Worm (Caenorhabditis elegans) whole organism, mixed stage, embryonic: ENCODE measurements around the gene C30H6.9.

ENCODE experiments used
- bed-3 ChIP-seq: fragments of 200-800 bp; sonication (Bioruptor generic); optimal IDR thresholded peaks from 3 replicates; lab custom pipeline; 2018; ENCODE audit warnings: mild to moderate bottlenecking, missing genetic modification characterization, moderate library complexity, missing compliant biosample characterization
- ceh-43 ChIP-seq: fragments of 200-800 bp; sonication (Bioruptor generic); optimal IDR thresholded peaks from 2 replicates; lab custom pipeline; 2018; ENCODE audit warnings: mild to moderate bottlenecking, missing genetic modification characterization, moderate library complexity, missing compliant biosample characterization
- ces-1 ChIP-seq: fragments of 150-350 bp; optimal IDR thresholded peaks from 2 replicates; lab custom pipeline; 2014; ENCODE audit warnings: missing biosample characterization, missing genetic modification reagents, missing genetic modification characterization
- lin-13 ChIP-seq: fragments of 150-350 bp; optimal IDR thresholded peaks from 2 replicates; lab custom pipeline; 2014; ENCODE audit warnings: missing biosample characterization, missing genetic modification characterization
- lsy-2 ChIP-seq: fragments of 150-350 bp; optimal IDR thresholded peaks from 2 replicates; lab custom pipeline; 2014; ENCODE audit warnings: missing biosample characterization, missing genetic modification characterization
- nhr-12 ChIP-seq: fragments of 150-350 bp; optimal IDR thresholded peaks from 2 replicates; lab custom pipeline; 2014; ENCODE audit warnings: missing biosample characterization, missing genetic modification characterization
- nhr-237 ChIP-seq: fragments of 150-350 bp; optimal IDR thresholded peaks from 2 replicates; lab custom pipeline; 2014; ENCODE audit warnings: missing biosample characterization, missing genetic modification characterization
- nhr-28 ChIP-seq: fragments of 150-350 bp; optimal IDR thresholded peaks from 2 replicates; lab custom pipeline; 2014; ENCODE audit warnings: missing biosample characterization, missing genetic modification characterization
- nhr-76 ChIP-seq: sonication (generic microtip); optimal IDR thresholded peaks from 2 replicates; lab custom pipeline; 2017; ENCODE audit warnings: missing biosample characterization, missing genetic modification characterization
- snpc-4 ChIP-seq: fragments of 150-350 bp; optimal IDR thresholded peaks from 2 replicates; lab custom pipeline; 2014; ENCODE audit warnings: missing biosample characterization, missing genetic modification characterization
- sptf-1 ChIP-seq: sonication (generic microtip); optimal IDR thresholded peaks from 2 replicates; lab custom pipeline; 2017; ENCODE audit warnings: mild to moderate bottlenecking, missing genetic modification characterization, moderate library complexity, missing compliant biosample characterization
- unc-39 ChIP-seq: fragments of 150-350 bp; optimal IDR thresholded peaks from 2 replicates; lab custom pipeline; 2014; ENCODE audit warnings: missing biosample characterization, missing genetic modification characterization
- unc-62 ChIP-seq: fragments of 150-350 bp; optimal IDR thresholded peaks from 2 replicates; lab custom pipeline; 2014; ENCODE audit warnings: missing biosample characterization, missing genetic modification reagents, missing genetic modification characterization

DNA sequence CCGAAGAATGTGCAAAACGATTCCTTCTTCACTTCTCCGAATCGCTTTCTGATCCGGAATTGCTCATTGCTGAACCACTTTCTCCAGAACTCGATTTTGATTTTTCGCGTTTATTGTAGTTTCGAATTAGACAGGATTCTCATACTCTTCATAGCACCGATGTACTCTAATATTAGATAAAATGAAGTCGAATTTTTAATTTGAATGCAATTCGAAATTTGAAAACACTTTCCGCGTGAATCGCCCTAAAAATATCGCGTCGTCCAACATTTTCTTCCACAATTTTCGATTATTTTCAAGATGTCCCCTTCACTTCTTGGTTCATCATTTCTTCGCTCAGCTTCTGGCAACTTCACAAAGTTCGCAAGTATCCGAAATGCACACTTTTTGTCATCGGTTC lies 2.1 kb upstream of the C30H6.9 start, which contains the start of gene C30H6.8:
- TF ChIP-seq nhr-12 (no peak), nhr-76 (tag; lab: Kevin White, UChicago) (no peak), bed-3 (no peak), unc-62 (GFP tag; lab: Kevin White, UChicago) (no peak), ceh-43 (GFP tag; lab: Kevin White, UChicago) (no peak), snpc-4 (tag; lab: Kevin White, UChicago) (no peak), nhr-28 (no peak), lsy-2 (no peak), nhr-237 (tag; lab: Kevin White, UChicago) (no peak), ces-1 (GFP tag; lab: Kevin White, UChicago) (no peak), lin-13 (tag; lab: Kevin White, UChicago) (no peak), unc-39 (tag; lab: Kevin White, UChicago) (no peak), sptf-1 (tag; lab: Kevin White, UChicago) (no peak)
